Fruit fly (Drosophila melanogaster) whole organism, larva: Measurements from ENCODE around the gene Kap3.

Source experiments
- noc ChIP-seq: fragments of 200-800 bp; sonication (Bioruptor generic); optimal IDR thresholded peaks from 3 replicates; lab custom pipeline; 2019; ENCODE audit warnings: missing biosample characterization, mild to moderate bottlenecking, missing genetic modification characterization, moderate library complexity

The Kap3 gene

DNA sequence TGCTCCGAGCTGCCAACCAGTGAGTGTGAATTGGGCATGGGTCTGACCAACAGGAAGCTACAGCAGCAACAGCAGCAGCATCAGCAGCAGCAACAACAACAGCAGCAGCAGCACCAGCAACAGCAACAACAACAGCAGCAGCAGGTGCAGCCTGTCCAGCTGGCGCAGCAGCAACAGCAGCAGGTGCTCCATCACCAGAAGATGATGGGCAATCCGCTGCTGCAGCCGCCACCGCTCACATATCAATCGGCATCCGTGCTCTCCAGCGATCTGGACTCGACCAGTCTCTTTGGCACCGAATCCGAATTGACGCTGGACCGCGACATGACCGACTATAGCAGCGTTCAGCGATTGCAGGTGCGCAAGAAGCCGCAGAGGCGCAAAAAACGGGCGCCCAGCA is 16.8 kb upstream of the Kap3 start:
- no peak for TF ChIP-seq noc

DNA sequence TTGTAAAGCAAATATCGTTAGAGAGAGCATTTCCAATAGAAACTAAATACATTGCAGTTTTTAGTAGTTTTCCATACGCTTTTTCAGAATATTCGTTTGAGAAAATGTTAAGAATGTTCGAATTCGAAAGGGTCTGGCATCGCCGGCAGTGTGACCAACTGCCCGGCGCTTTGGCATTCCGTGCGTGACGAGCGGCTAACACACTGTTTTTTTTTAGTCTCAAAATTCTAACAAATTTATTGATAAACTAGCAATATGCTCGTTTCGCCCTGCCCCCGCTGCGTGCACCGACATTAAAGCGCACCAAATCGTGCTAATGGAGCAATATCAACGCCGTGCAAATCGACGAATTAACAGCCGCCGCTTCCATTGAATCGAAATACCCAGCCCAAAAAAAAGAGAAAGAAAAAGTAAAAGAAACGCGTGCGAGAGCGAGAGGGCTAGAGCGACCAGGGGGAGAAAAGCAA is 15.9 kb upstream of the Kap3 start, which contains the start of gene dsh:
Gene dsh, plus strand, starts transcription at position 174 of the 467 bp plus-strand sequence.
- TF ChIP-seq noc, result no peak

DNA sequence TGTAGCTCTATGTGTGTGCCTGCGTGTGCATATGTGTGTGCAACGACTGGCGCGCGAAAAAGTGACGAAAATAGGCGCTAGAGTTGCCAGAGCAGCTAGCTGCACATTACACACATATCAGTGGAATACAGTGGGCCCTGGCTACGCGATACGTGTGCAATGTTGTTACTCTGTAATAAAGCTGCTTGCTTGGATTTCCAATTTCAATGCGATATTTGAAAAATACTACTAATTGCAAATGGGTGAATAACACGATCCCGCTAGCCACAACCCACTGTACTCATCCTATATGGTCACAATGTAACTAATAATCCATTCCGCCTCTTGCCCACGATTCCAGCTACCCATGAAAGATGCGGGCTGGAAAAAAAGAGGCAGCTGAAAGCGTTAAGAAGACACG is 11.5 kb upstream of the Kap3 start:
- peak; percentile 93 for TF ChIP-seq noc

DNA sequence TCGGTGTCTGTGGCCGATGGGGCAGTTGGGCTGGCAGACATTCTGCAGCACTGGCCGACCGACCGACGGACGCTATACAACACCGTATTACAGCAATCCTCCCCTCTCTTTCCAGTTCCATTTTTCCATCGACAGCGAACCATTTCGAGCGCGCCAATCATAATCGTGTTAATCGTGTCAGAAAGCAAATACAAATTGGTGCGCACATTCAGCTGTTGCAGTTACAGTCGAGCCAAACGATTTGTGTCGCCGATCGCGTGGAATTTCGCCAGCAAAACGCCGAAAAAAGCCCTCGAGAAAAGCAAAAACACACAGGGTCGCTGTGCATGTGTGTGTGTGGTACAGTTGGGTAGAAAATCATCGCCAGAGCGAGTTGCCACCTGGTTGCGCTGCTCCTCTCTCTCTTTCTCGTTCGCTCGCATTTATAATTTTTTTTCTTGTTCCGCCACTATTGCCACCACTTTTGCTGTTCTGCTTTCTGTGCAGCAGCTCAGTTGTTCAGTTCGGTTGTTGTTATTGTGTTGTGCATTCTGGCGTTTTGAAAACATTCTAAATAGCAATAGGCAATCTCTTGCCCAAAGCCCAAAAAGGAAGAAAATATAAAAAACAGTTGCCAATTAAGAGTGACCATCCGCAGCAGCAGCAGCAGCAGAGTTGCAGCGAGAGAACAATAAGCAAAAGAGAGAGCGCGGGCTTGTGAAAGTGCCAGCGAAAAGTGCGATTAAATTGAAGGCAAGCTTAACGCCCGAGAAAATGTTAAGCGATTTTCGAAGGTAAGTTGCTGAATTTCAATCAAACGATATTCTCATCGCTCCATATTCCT is 10.8 kb upstream of the Kap3 start, which contains the start of gene CG1737:
Gene CG1737, plus strand, starts transcription at position 104 of the 823 bp plus-strand sequence.
- peak; percentile 63 for TF ChIP-seq noc

- no peak for TF ChIP-seq noc
These were observed 9.9 kb upstream of the Kap3 start, which contains the start of gene NdufV3 for dm6 chrX:11349780-11350179. TSS of gene NdufV3 (plus strand) at chrX:11349998.

- no peak for TF ChIP-seq noc
These were observed 8.9 kb upstream of the Kap3 start, which contains the start of gene CG1738 for dm6 chrX:11348829-11349228. TSS of gene CG1738 (plus strand) at chrX:11349049.

DNA sequence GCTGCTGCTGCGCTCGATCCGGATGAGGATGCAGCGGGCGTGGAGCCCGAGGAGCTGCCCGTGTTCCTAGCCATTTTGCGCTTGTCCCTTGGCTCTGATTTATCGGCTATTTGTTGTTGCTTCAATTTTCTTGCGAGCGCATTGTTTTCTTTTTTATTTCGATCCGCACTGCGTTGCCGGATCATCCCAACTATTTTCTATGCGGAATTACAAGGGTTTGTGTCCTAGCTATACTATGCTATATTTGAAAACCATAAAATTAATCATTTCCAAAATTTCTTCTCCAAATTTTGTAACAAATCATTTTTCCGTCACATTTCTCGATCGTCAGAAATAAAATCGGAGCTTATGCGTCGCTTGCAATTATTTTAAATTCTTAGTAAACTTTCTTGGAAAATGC is 7.9 kb upstream of the Kap3 start, which contains the start of the genes GCS1 and CG11756:
Gene GCS1, minus strand, starts transcription at position 193 of the 400 bp plus-strand sequence.
Gene CG11756, plus strand, starts transcription at position 312 of the 400 bp plus-strand sequence.
- TF ChIP-seq noc, result no peak

dm6 chrX:11342771-11343170 is 2.9 kb upstream of the Kap3 start:
- TF ChIP-seq noc, result peak; percentile 70

dm6 chrX:11342168-11342567 is 2.3 kb upstream of the Kap3 start:
- no peak for TF ChIP-seq noc

DNA sequence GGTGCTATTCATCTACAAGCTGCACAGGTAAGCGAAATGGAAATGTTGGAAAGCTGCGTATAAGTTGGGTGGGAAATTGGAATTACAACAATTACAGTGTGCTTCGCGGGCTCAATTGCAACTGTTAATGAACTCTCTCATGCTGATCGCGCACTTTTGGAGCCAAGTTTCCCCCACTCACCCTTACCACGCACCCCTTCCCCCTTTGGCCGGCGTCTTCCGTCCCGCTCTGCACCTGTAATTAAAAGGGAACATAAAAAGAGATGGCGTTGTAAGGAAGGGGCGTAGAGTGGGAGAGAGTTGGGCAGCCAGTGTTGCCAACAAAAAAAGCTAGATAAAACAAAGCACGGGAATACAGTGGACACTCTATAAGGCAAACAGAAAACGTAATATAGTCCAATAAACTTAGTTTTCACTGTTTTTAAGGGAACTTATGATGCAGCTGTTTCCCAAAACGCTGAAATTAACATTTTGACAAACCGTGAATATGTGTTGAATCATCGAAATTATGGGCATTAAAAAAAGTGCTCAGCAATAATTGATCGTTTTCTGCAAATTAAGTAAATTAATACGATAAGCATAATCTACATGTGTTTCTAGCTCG is 937 bp upstream of the Kap3 start:
- no peak for TF ChIP-seq noc

- TF ChIP-seq noc, result peak; percentile 6
These were observed 664 bp downstream of the Kap3 start for dm6 chrX:11338973-11339867.

DNA sequence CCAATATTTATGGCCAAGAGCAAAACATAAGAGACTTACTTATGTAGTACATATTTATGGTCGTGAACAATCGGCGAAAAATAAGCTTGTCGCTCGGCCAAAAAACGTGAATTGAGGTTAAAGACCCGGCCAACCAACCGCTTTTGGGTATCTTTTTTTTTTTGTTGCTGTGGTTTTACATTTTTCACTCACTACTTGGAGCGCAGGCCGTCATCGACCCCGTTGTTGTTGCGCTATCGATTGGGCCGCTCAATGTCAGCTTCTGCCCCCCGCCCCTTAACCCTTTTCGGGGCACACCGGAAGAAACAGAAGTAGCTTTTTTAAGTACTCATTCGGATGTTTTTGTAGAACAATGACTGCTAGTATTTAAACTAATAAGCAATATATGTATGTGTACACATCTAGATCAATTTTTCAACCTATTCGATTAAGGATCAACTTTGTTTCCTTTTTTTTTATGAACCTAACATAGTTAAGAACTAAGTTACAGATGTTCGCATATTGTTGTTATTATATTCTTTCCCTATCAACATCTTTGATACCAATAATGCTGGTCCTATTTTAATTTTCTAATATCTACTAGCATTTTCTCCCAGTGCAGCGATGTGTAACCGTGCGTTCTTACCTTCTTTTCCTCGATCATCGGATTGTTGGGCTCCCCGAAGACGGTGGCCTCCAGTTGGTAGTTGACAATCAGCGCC is 1.7 kb downstream of the Kap3 start:
- TF ChIP-seq noc, result peak; percentile 58

dm6 chrX:11326213-11326731 is 13.6 kb downstream of the Kap3 start:
- peak; percentile 84 for TF ChIP-seq noc

DNA sequence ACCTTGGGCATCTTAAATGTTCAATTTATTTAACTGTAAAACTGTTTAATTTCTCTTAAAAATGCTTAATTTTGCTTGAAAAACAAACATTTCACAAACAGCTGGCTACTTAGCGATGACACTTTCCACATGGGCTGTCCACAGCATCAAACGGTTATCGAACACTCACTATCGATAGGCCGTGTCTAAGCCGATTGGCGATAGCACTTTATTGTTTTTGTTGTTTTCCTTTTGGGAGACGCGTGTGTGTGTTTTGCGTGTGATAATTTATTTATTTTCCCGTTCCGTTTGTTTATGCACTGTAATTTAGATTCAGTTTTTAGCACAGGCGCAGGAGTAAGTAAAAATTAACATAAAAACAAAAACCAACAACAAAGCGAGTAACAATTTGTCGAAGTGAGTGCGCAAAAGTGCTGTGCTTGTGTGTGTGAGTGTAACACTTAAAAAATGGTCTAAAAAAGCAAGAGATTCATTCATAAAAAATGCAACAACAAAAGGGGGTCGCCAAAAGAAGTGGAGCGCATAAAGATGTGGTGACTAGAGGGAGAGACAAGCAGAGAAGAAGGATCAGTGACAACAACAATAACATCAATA is 14.6 kb downstream of the Kap3 start, which contains the start of gene Gapvd1:
Gene Gapvd1, plus strand, starts transcription at position 211 of the 594 bp plus-strand sequence.
- TF ChIP-seq noc, result no peak

dm6 chrX:11322659-11323058 is 17.2 kb downstream of the Kap3 start:
- TF ChIP-seq noc, result no peak
